Fruit fly (Drosophila melanogaster) whole organism, pupa: ENCODE results near the gene ltl.

Experiments
- CG10348 ChIP-seq: fragments of 200-800 bp; sonication (Bioruptor generic); IDR thresholded peaks from 2 replicates; pipeline ENCODE4 v1.3.6; 2022; ENCODE audit warnings: missing biosample characterization, missing genetic modification characterization
- CG12605 ChIP-seq: fragments of 200-800 bp; sonication (Bioruptor generic); IDR thresholded peaks from 2 replicates; pipeline ENCODE4 v1.3.6; 2022; ENCODE audit warnings: missing biosample characterization, missing genetic modification characterization
- CG15710 ChIP-seq: fragments of 200-800 bp; sonication (Bioruptor generic); optimal IDR thresholded peaks from 2 replicates; lab custom pipeline; 2018; ENCODE audit warnings: missing biosample characterization, mild to moderate bottlenecking, missing genetic modification characterization, moderate library complexity
- CG34367 ChIP-seq: fragments of 200-800 bp; sonication (Bioruptor generic); optimal IDR thresholded peaks from 2 replicates; lab custom pipeline; 2018; ENCODE audit warnings: missing biosample characterization, mild to moderate bottlenecking, missing genetic modification characterization
- CG4496 ChIP-seq: fragments of 200-800 bp; sonication (Bioruptor generic); IDR thresholded peaks from 3 replicates; pipeline ENCODE4 v1.3.6; 2022; ENCODE audit warnings: missing biosample characterization, missing genetic modification characterization
- CG8159 ChIP-seq: fragments of 200-800 bp; sonication (Bioruptor generic); optimal IDR thresholded peaks from 3 replicates; lab custom pipeline; 2018; ENCODE audit warnings: missing biosample characterization, mild to moderate bottlenecking, missing genetic modification characterization, moderate library complexity
- CG8301 ChIP-seq: fragments of 200-800 bp; sonication (Bioruptor generic); optimal IDR thresholded peaks from 2 replicates; lab custom pipeline; 2018; ENCODE audit warnings: missing biosample characterization, mild to moderate bottlenecking, missing genetic modification characterization
- CG9948 ChIP-seq: fragments of 200-800 bp; sonication (Bioruptor generic); optimal IDR thresholded peaks from 2 replicates; lab custom pipeline; 2018; ENCODE audit warnings: missing biosample characterization, mild to moderate bottlenecking, missing genetic modification characterization, moderate library complexity
- D1 ChIP-seq: fragments of 200-800 bp; sonication (Bioruptor generic); optimal IDR thresholded peaks from 2 replicates; lab custom pipeline; 2018; ENCODE audit warnings: missing biosample characterization, mild to moderate bottlenecking, missing genetic modification characterization, moderate library complexity
- EcR ChIP-seq: fragments of 200-800 bp; sonication (Bioruptor generic); optimal IDR thresholded peaks from 3 replicates; lab custom pipeline; 2019; ENCODE audit warnings: missing biosample characterization, missing genetic modification characterization, mild to moderate bottlenecking, moderate library complexity, missing genetic modification reagents
- gl ChIP-seq: fragments of 200-800 bp; sonication (Bioruptor generic); optimal IDR thresholded peaks from 2 replicates; lab custom pipeline; 2018; ENCODE audit warnings: missing biosample characterization, mild to moderate bottlenecking, missing genetic modification characterization
- rn ChIP-seq: fragments of 200-800 bp; sonication (Bioruptor generic); IDR thresholded peaks from 2 replicates; pipeline ENCODE4 v1.3.6; 2022; ENCODE audit warnings: missing biosample characterization, missing genetic modification characterization

dm6 chr3L:7518351-7519102, at the start of gene ltl:
- TF ChIP-seq CG34367 (no peak), CG8159 (tag; lab: Kevin White, UChicago) (no peak), CG12605 (GFP tag; lab: Robert Waterston, UW) (no peak), CG9948 (no peak), EcR (GFP tag; lab: Kevin White, UChicago) (no peak), CG8301 (tag; lab: Kevin White, UChicago) (no peak), D1 (tag; lab: Kevin White, UChicago) (no peak), CG4496 (GFP tag; lab: Robert Waterston, UW) (no peak), rn (GFP tag; lab: Robert Waterston, UW) (no peak), CG15710 (tag; lab: Kevin White, UChicago) (no peak), CG10348 (GFP tag; lab: Robert Waterston, UW) (no peak), gl (tag; lab: Kevin White, UChicago) (no peak)
